Worm (Caenorhabditis elegans): ENCODE measurements around the gene C36B7.2.

ce11 chrX:7131206-7131605 is 25.0 kb downstream of the C36B7.2 start:
- no peak for TF ChIP-seq him-1 (tag; optimal IDR thresholded peaks at IDR 0.05)
- no peak for TF ChIP-seq dao-5 (tag; optimal IDR thresholded peaks at IDR 0.05)
